Worm (Caenorhabditis elegans): ENCODE results near the gene mlt-11.

mlt-11 gene

ce11 chrV:20691585-20691984 is 24.6 kb downstream of the mlt-11 start, which contains the start of gene F53F8.4:
TSS of gene F53F8.4 (minus strand) at chrV:20691685.
- no peak for TF ChIP-seq cebp-2 (GFP tag; IDR thresholded peaks at IDR 0.05)

ce11 chrV:20692903-20693302 is 25.9 kb downstream of the mlt-11 start:
- TF ChIP-seq aptf-2 (GFP tag; conservative IDR thresholded peaks at IDR 0.05) (no peak), chd-7 (tag; optimal IDR thresholded peaks at IDR 0.05) (no peak), Y53G8AR.9 (GFP tag; conservative IDR thresholded peaks at IDR 0.05) (no peak), F55B11.4 (tag; optimal IDR thresholded peaks at IDR 0.05; ENCODE audit: borderline replicate concordance, insufficient read depth) (no peak), ceh-27 (GFP tag; optimal IDR thresholded peaks at IDR 0.05) (no peak), F57C9.4 (tag; optimal IDR thresholded peaks at IDR 0.05) (no peak), let-607 (tag; optimal IDR thresholded peaks at IDR 0.05) (no peak), Y79H2A.3 (GFP tag; conservative IDR thresholded peaks at IDR 0.05) (no peak), snpc-1.1 (tag; optimal IDR thresholded peaks at IDR 0.05; ENCODE audit: insufficient read depth) (no peak), sea-2 (GFP tag; IDR thresholded peaks at IDR 0.05) (no peak)

- TF ChIP-seq ceh-27 (GFP tag; optimal IDR thresholded peaks at IDR 0.05) = peak; percentile 59
- no peak for TF ChIP-seq cebp-1 (GFP tag; IDR thresholded peaks at IDR 0.05)
- peak; percentile 63 for TF ChIP-seq cebp-1 (tag; optimal IDR thresholded peaks at IDR 0.05)
- no peak for TF ChIP-seq lsy-27 (tag; optimal IDR thresholded peaks at IDR 0.05; ENCODE audit: borderline replicate concordance, insufficient read depth)
- no peak for TF ChIP-seq nhr-27 (tag; optimal IDR thresholded peaks at IDR 0.05)
- 0 out of 2 replicates have a peak, but pooled peaks have one; percentile 10 for TF ChIP-seq F33H1.4 (GFP tag; IDR thresholded peaks at IDR 0.05)
- peak; percentile 68 for TF ChIP-seq pbrm-1 (GFP tag; IDR thresholded peaks at IDR 0.05)
- TF ChIP-seq ekl-4 (GFP tag; IDR thresholded peaks at IDR 0.05) = peak; percentile 56; the same call in 1 of the 2 replicates
- peak; percentile 60 for TF ChIP-seq lin-40 (tag; optimal IDR thresholded peaks at IDR 0.05)
- no peak for TF ChIP-seq pha-4 (tag; optimal IDR thresholded peaks at IDR 0.05)
- peak; percentile 72 for TF ChIP-seq repo-1 (tag; optimal IDR thresholded peaks at IDR 0.05)
- peak; percentile 40 for TF ChIP-seq nhr-179 (tag; optimal IDR thresholded peaks at IDR 0.05)
- TF ChIP-seq Y67H2A.10 (GFP tag; conservative IDR thresholded peaks at IDR 0.05) = no peak
- no peak for TF ChIP-seq bed-2 (GFP tag; IDR thresholded peaks at IDR 0.05)
- TF ChIP-seq rec-8 (tag; optimal IDR thresholded peaks at IDR 0.05) = peak; percentile 34 to 73
- no peak for TF ChIP-seq nfya-1 (tag; optimal IDR thresholded peaks at IDR 0.05; ENCODE audit: borderline replicate concordance, insufficient read depth)
- peak in 1 of 2 experiments; percentile 52 for TF ChIP-seq let-607 (tag; optimal IDR thresholded peaks at IDR 0.05)
- TF ChIP-seq ccch-3 (GFP tag; optimal IDR thresholded peaks at IDR 0.05) = peak; percentile 45
- TF ChIP-seq C06A6.2 (GFP tag; conservative IDR thresholded peaks at IDR 0.05) = peak; percentile 37; the same call in 1 of the 2 replicates
- TF ChIP-seq ztf-25 (GFP tag; IDR thresholded peaks at IDR 0.05) = peak; percentile 68; the same call in 1 of the 2 replicates
- 0 out of 2 replicates have a peak, but pooled peaks have one; percentile 40 for TF ChIP-seq madf-3 (GFP tag; IDR thresholded peaks at IDR 0.05)
- TF ChIP-seq ZK185.1 (tag; optimal IDR thresholded peaks at IDR 0.05; ENCODE audit: poor library complexity, severe bottlenecking) = peak; percentile 45
- TF ChIP-seq hrde-1 (tag; optimal IDR thresholded peaks at IDR 0.05; ENCODE audit: borderline replicate concordance) = peak; percentile 38
- peak; percentile 26; the same call in 1 of the 2 replicates for TF ChIP-seq madf-6 (GFP tag; IDR thresholded peaks at IDR 0.05)
- TF ChIP-seq ceh-100 (GFP tag; IDR thresholded peaks at IDR 0.05) = peak; percentile 35; the same call in 1 of the 2 replicates
- TF ChIP-seq hlh-12 (tag; optimal IDR thresholded peaks at IDR 0.05) = peak; percentile 33
- TF ChIP-seq nhr-80 (tag; optimal IDR thresholded peaks at IDR 0.05) = peak; percentile 10
- TF ChIP-seq snpc-3.4 (tag; optimal IDR thresholded peaks at IDR 0.05) = peak; percentile 44
- no peak for TF ChIP-seq ztf-3 (GFP tag; optimal IDR thresholded peaks at IDR 0.05)
- no peak for TF ChIP-seq athp-1 (tag; optimal IDR thresholded peaks at IDR 0.05)
- TF ChIP-seq F57A8.1 (GFP tag; optimal IDR thresholded peaks at IDR 0.05) = peak; percentile 7
- peak; percentile 75; the same call in 1 of the 2 replicates for TF ChIP-seq Y53G8AR.9 (GFP tag; conservative IDR thresholded peaks at IDR 0.05)
- TF ChIP-seq fkh-3 (tag; optimal IDR thresholded peaks at IDR 0.05) = peak; percentile 38
- TF ChIP-seq tlf-1 (GFP tag; optimal IDR thresholded peaks at IDR 0.05) = no peak
- no peak for TF ChIP-seq madf-8 (GFP tag; conservative IDR thresholded peaks at IDR 0.05)
These were observed 27.0 kb downstream of the mlt-11 start for ce11 chrV:20693968-20694367.

All from whole organism, young adult.